Fruit fly (Drosophila melanogaster): ENCODE measurements around the gene RpL13A.

The RpL13A gene

DNA sequence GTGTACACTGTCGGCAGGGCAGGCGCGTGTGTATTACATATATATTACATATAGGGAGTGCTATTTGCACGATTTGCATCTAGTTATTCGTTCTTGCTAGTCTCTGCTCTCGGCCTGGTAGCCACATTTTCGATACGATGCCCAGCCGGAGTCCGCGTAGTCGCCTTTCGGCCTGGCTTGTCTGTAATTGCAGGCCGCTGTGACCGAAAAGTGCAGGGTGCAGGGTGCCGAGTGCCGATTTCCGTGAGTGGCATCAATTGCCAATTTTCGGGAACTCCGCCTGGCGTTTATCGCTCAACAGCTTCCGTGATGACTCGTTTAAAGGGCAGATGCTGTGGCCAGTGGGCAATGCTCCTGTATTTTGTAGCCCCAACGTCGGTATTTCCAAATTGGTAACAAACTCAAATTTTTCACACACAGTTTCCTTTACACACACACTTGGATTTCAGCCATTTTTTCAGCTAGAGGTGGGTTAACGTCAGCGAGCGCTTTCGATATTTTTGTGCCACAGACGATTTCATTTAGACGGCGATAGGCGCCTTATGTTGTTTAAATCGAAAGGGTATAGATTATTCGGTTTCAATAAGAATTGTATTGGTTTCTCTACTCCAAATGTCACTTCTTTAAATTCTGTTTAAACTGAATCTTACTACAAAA is 36.3 kb upstream of the RpL13A start, which contains the start of gene CG2926 (continued):
- TF ChIP-seq Gug (GFP tag; IDR thresholded peaks at IDR 0.05) (peak; percentile 75; the same call in 2 of the 4 replicates), CG4282 (GFP tag; optimal IDR thresholded peaks at IDR 0.05) (peak; percentile 15), Pdp1 (GFP tag; optimal IDR thresholded peaks at IDR 0.05) (peak in 1 of 2 experiments; percentile 26), cato (GFP tag; optimal IDR thresholded peaks at IDR 0.05; ENCODE audit: borderline replicate concordance) (no peak), psq (GFP tag; optimal IDR thresholded peaks at IDR 0.05) (no peak), gt (GFP tag; IDR thresholded peaks at IDR 0.05) (no peak), CG1024 (GFP tag; IDR thresholded peaks at IDR 0.05) (no peak), cwo (GFP tag; optimal IDR thresholded peaks at IDR 0.05) (no peak), CG10979 (tag; optimal IDR thresholded peaks at IDR 0.05) (no peak), CG5245 (GFP tag; optimal IDR thresholded peaks at IDR 0.05) (peak; percentile 94), dpn (GFP tag; optimal IDR thresholded peaks at IDR 0.05) (peak in 1 of 2 experiments; percentile 25), CG16813 (GFP tag; IDR thresholded peaks at IDR 0.05; ENCODE audit: partially characterized antibody) (peak; percentile 88), cas (GFP tag; IDR thresholded peaks at IDR 0.05) (no peak), Dp (GFP tag; optimal IDR thresholded peaks at IDR 0.05) (peak; percentile 64), CG1602 (GFP tag; optimal IDR thresholded peaks at IDR 0.05) (no peak), CG12104 (GFP tag; optimal IDR thresholded peaks at IDR 0.05) (no peak), run (tag; optimal IDR thresholded peaks at IDR 0.05) (no peak), pita (GFP tag; optimal IDR thresholded peaks at IDR 0.05) (no peak), Camta (GFP tag; optimal IDR thresholded peaks at IDR 0.05) (no peak), Chrac-16 (GFP tag; optimal IDR thresholded peaks at IDR 0.05) (no peak), abd-A (tag; optimal IDR thresholded peaks at IDR 0.05) (no peak), pzg (GFP tag; optimal IDR thresholded peaks at IDR 0.05) (peak; percentile 71), NC2β (GFP tag; optimal IDR thresholded peaks at IDR 0.05) (peak; percentile 34), MTF-1 (GFP tag; optimal IDR thresholded peaks at IDR 0.05; ENCODE audit: borderline replicate concordance) (no peak), sug (tag; optimal IDR thresholded peaks at IDR 0.05) (no peak), bigmax (GFP tag; optimal IDR thresholded peaks at IDR 0.05) (no peak), fd64A (GFP tag; optimal IDR thresholded peaks at IDR 0.05) (no peak), Hmx (GFP tag; optimal IDR thresholded peaks at IDR 0.05) (no peak), MESR4 (GFP tag; optimal IDR thresholded peaks at IDR 0.05) (peak; percentile 94), cad (GFP tag; optimal IDR thresholded peaks at IDR 0.05) (no peak), CG2202 (tag; optimal IDR thresholded peaks at IDR 0.05) (no peak), CG14441 (GFP tag; IDR thresholded peaks at IDR 0.05) (0 out of 2 replicates have a peak, but pooled peaks have one; percentile 18), Abd-B (GFP tag; optimal IDR thresholded peaks at IDR 0.05) (no peak), dysf (GFP tag; IDR thresholded peaks at IDR 0.05) (peak; percentile 45; the same call in 1 of the 3 replicates), Hey (tag; optimal IDR thresholded peaks at IDR 0.05) (no peak), CG7987 (GFP tag; optimal IDR thresholded peaks at IDR 0.05) (no peak), CG6765 (GFP tag; optimal IDR thresholded peaks at IDR 0.05) (no peak), sisA (GFP tag; IDR thresholded peaks at IDR 0.05) (no peak), CG4404 (GFP tag; IDR thresholded peaks at IDR 0.05) (no peak), emc (GFP tag; optimal IDR thresholded peaks at IDR 0.05) (peak; percentile 13), eve (GFP tag; optimal IDR thresholded peaks at IDR 0.05) (no peak), CG6813 (GFP tag; optimal IDR thresholded peaks at IDR 0.05) (no peak), CG9609 (GFP tag; optimal IDR thresholded peaks at IDR 0.05) (peak; percentile 44), tx (GFP tag; optimal IDR thresholded peaks at IDR 0.05) (peak; percentile 13), CG5180 (GFP tag; optimal IDR thresholded peaks at IDR 0.05) (no peak), otp (GFP tag; IDR thresholded peaks at IDR 0.05) (no peak), CG9817 (tag; optimal IDR thresholded peaks at IDR 0.05) (no peak), da (GFP tag; optimal IDR thresholded peaks at IDR 0.05) (no peak), HmgD (GFP tag; optimal IDR thresholded peaks at IDR 0.05) (peak; percentile 41), chinmo (GFP tag; IDR thresholded peaks at IDR 0.05; ENCODE audit: partially characterized antibody) (peak; percentile 87; the same call in 3 of the 4 replicates)

Measured in whole organism, embryonic.